Worm (Caenorhabditis elegans) whole organism, late embryonic: ENCODE data around the gene ins-11.

Experiments used
- ahr-1 ChIP-seq: sonication (generic microtip); optimal IDR thresholded peaks from 2 replicates; lab custom pipeline; 2016; ENCODE audit warnings: missing genetic modification characterization, missing compliant biosample characterization
- ceh-30 ChIP-seq: fragments of 150-350 bp; optimal IDR thresholded peaks from 2 replicates; lab custom pipeline; 2014; ENCODE audit warnings: missing biosample characterization, missing genetic modification characterization
- hlh-8 ChIP-seq: sonication (generic microtip); optimal IDR thresholded peaks from 2 replicates; lab custom pipeline; 2016; ENCODE audit warnings: missing genotype, missing genetic modification characterization, missing compliant biosample characterization
- nfya-1 ChIP-seq: sonication (generic microtip); optimal IDR thresholded peaks from 2 replicates; lab custom pipeline; 2017; ENCODE audit warnings: missing genetic modification characterization, mild to moderate bottlenecking, missing compliant biosample characterization, antibody characterized with exemption, moderate library complexity
- nhr-11 ChIP-seq: fragments of 150-350 bp; optimal IDR thresholded peaks from 2 replicates; lab custom pipeline; 2014; ENCODE audit warnings: missing biosample characterization, missing genetic modification characterization
- odd-2 ChIP-seq: sonication (generic microtip); optimal IDR thresholded peaks from 2 replicates; lab custom pipeline; 2017; ENCODE audit warnings: antibody characterized with exemption, mild to moderate bottlenecking, missing genetic modification characterization, missing compliant biosample characterization
- syd-9 ChIP-seq: sonication (generic microtip); optimal IDR thresholded peaks from 2 replicates; lab custom pipeline; 2016; ENCODE audit warnings: mild to moderate bottlenecking, missing genetic modification characterization, moderate library complexity, missing compliant biosample characterization
- tbx-2 ChIP-seq: sonication (generic microtip); optimal IDR thresholded peaks from 2 replicates; lab custom pipeline; 2016; ENCODE audit warnings: missing genetic modification characterization, missing compliant biosample characterization

- TF ChIP-seq hlh-8 (tag; lab: Kevin White, UChicago) (no peak), tbx-2 (tag; lab: Kevin White, UChicago) (no peak), syd-9 (tag; lab: Kevin White, UChicago) (no peak), ceh-30 (tag; lab: Kevin White, UChicago) (no peak), nfya-1 (tag; lab: Kevin White, UChicago) (no peak), ahr-1 (tag; lab: Kevin White, UChicago) (no peak), nhr-11 (tag; lab: Kevin White, UChicago) (no peak), odd-2 (tag; lab: Kevin White, UChicago) (no peak)
Observed at ce11 chrII:5589690-5590089, 33.2 kb downstream of the ins-11 start, which contains the start of gene C17G10.13.
